Worm (Caenorhabditis elegans): Measurements from ENCODE around the gene C31H2.4.

ce11 chrX:5109130-5109529, 50.3 kb downstream of the C31H2.4 start, which contains the start of gene C42D8.1:
- TF ChIP-seq ces-1 (GFP tag; optimal IDR thresholded peaks at IDR 0.05) (no peak), ztf-11 (tag; optimal IDR thresholded peaks at IDR 0.05) (no peak)

All from whole organism, mixed stage, embryonic.